Fruit fly (Drosophila melanogaster): ENCODE results near the gene Npc2c.
A peak's percentile ranks its signal among the peaks of the same experiment; 100 is the strongest.

The Npc2c gene

dm6 chr3R:10099401-10099848 lies 39.4 kb downstream of the Npc2c start (continued):
- TF ChIP-seq row (GFP tag; IDR thresholded peaks at IDR 0.05), result peak; percentile 23; the same call in 1 of the 3 replicates
- no peak for TF ChIP-seq onecut (GFP tag; IDR thresholded peaks at IDR 0.05)
- TF ChIP-seq CG10366 (GFP tag; IDR thresholded peaks at IDR 0.05), result no peak
- TF ChIP-seq knrl (GFP tag; IDR thresholded peaks at IDR 0.05; ENCODE audit: partially characterized antibody), result no peak
- TF ChIP-seq Sox100B (GFP tag; optimal IDR thresholded peaks at IDR 0.05), result no peak
- no peak for TF ChIP-seq CG17829 (tag; optimal IDR thresholded peaks at IDR 0.05)
- no peak; the same call in 1 of the 2 replicates for TF ChIP-seq Adf1 (GFP tag; IDR thresholded peaks at IDR 0.05)
- no peak for TF ChIP-seq CG10431 (GFP tag; optimal IDR thresholded peaks at IDR 0.05)
- no peak for TF ChIP-seq amos (GFP tag; IDR thresholded peaks at IDR 0.05; ENCODE audit: partially characterized antibody)
- TF ChIP-seq eyg (GFP tag; optimal IDR thresholded peaks at IDR 0.05), result no peak
- no peak for TF ChIP-seq CG8290 (GFP tag; optimal IDR thresholded peaks at IDR 0.05)
- TF ChIP-seq CG8290 (tag; optimal IDR thresholded peaks at IDR 0.05), result peak in 1 of 2 experiments; percentile 46
- TF ChIP-seq rib (GFP tag; IDR thresholded peaks at IDR 0.05), result no peak
- peak; percentile 9 for TF ChIP-seq gro (GFP tag; optimal IDR thresholded peaks at IDR 0.05)
- TF ChIP-seq CG4360 (GFP tag; IDR thresholded peaks at IDR 0.05), result no peak
- peak; percentile 91 for TF ChIP-seq CG10543 (GFP tag; optimal IDR thresholded peaks at IDR 0.05)
- TF ChIP-seq ttk (GFP tag; IDR thresholded peaks at IDR 0.05), result no peak
- no peak for TF ChIP-seq kah (GFP tag; optimal IDR thresholded peaks at IDR 0.05)
- no peak for TF ChIP-seq Sin3A (optimal IDR thresholded peaks at IDR 0.05)
- TF ChIP-seq Dref (GFP tag; IDR thresholded peaks at IDR 0.05), result no peak
- TF ChIP-seq CG10979 (tag; optimal IDR thresholded peaks at IDR 0.05), result no peak
- TF ChIP-seq ci (GFP tag; IDR thresholded peaks at IDR 0.05), result no peak
- no peak for TF ChIP-seq CG2120 (GFP tag; optimal IDR thresholded peaks at IDR 0.05)
- no peak for TF ChIP-seq Doc2 (GFP tag; IDR thresholded peaks at IDR 0.05)
- no peak for TF ChIP-seq CG30431 (GFP tag; optimal IDR thresholded peaks at IDR 0.05)
- TF ChIP-seq Med (GFP tag), result peak; percentile 79
- TF ChIP-seq peb (GFP tag; IDR thresholded peaks at IDR 0.05), result no peak
- TF ChIP-seq Mes4 (GFP tag; optimal IDR thresholded peaks at IDR 0.05), result no peak
- TF ChIP-seq fd102C (GFP tag; optimal IDR thresholded peaks at IDR 0.05), result no peak
- TF ChIP-seq grn (GFP tag; optimal IDR thresholded peaks at IDR 0.05), result peak; percentile 100
- no peak for TF ChIP-seq lbe (GFP tag; optimal IDR thresholded peaks at IDR 0.05)
- TF ChIP-seq CG33213 (GFP tag; optimal IDR thresholded peaks at IDR 0.05), result no peak
- no peak for TF ChIP-seq dimm (GFP tag; IDR thresholded peaks at IDR 0.05)
- no peak for TF ChIP-seq CG4707 (GFP tag; optimal IDR thresholded peaks at IDR 0.05)
- TF ChIP-seq CG9876 (GFP tag; optimal IDR thresholded peaks at IDR 0.05), result no peak
- TF ChIP-seq CG31388 (GFP tag; optimal IDR thresholded peaks at IDR 0.05), result no peak
- TF ChIP-seq sim (GFP tag; IDR thresholded peaks at IDR 0.05), result no peak
- TF ChIP-seq salm (tag; optimal IDR thresholded peaks at IDR 0.05), result no peak
- no peak for TF ChIP-seq az2 (GFP tag; optimal IDR thresholded peaks at IDR 0.05)
- TF ChIP-seq CG16815 (GFP tag; optimal IDR thresholded peaks at IDR 0.05), result no peak
- no peak for TF ChIP-seq CG9817 (tag; optimal IDR thresholded peaks at IDR 0.05)
- TF ChIP-seq CG17385 (GFP tag; optimal IDR thresholded peaks at IDR 0.05), result no peak
- TF ChIP-seq CG6254 (GFP tag; optimal IDR thresholded peaks at IDR 0.05), result no peak
- TF ChIP-seq schlank (tag; optimal IDR thresholded peaks at IDR 0.05), result peak; percentile 22
- no peak for TF ChIP-seq CG1529 (GFP tag; optimal IDR thresholded peaks at IDR 0.05)
- TF ChIP-seq p53 (GFP tag; optimal IDR thresholded peaks at IDR 0.05), result no peak
- TF ChIP-seq HLH4C (GFP tag; IDR thresholded peaks at IDR 0.05; ENCODE audit: partially characterized antibody), result no peak
- no peak for TF ChIP-seq CG11398 (GFP tag; optimal IDR thresholded peaks at IDR 0.05)
- TF ChIP-seq dati (GFP tag; IDR thresholded peaks at IDR 0.05), result no peak
- TF ChIP-seq B-H1 (GFP tag; IDR thresholded peaks at IDR 0.05), result no peak
- no peak for TF ChIP-seq sob (GFP tag; IDR thresholded peaks at IDR 0.05)
- TF ChIP-seq crol (GFP tag; IDR thresholded peaks at IDR 0.05), result peak; percentile 37; the same call in 1 of the 2 replicates
- TF ChIP-seq nom (GFP tag; optimal IDR thresholded peaks at IDR 0.05), result no peak

Measured in whole organism, embryonic.